Worm (Caenorhabditis elegans): ENCODE measurements around the gene F09E5.3.
A peak's percentile ranks its signal among the peaks of the same experiment; 100 is the strongest.

F09E5.3 gene

DNA sequence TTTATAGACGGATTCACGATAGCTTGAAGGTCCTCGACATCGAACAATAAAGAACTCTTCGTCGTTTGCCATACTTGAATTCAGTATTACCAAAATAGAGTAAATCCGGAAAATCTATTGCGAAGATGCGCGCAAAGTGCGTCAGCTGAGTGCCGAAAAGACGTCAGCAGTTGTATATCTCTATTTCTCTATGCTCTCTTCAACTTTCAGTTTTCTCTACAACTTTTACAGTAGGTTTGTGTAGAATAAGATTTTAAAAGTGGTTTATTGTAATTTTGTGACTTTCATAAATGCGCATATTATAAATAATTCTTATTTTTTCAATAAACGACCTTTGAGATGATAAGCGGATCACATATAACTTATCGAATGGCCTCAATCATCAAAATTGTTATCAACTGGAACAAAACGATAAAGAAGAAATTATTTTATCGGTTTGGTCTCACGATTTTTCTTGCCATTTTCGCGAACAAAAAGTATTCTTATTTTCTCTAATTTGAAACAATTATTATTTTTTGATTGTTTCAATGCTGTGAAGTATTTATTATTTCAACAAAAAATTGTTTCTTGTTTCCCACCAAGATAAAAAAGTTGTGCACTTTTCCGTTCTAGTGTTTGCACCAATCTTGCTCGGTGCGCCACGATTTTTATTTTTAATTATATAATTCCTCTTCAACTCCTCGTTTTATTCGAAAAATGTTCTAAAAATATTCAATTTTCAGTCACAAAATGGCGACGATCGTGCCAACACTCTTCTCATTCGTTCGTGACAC, at the start of gene F09E5.3, which contains the start of gene agt-2:
Gene F09E5.3, plus strand, starts transcription at position 723 of the 773 bp plus-strand sequence.
Gene agt-2, minus strand, starts transcription at position 553 of the 773 bp plus-strand sequence.
- TF ChIP-seq C17E4.6 (GFP tag; IDR thresholded peaks at IDR 0.05) (peak; percentile 58; the same call in 1 of the 2 replicates), dox-1 (GFP tag; IDR thresholded peaks at IDR 0.05) (peak; percentile 84), attf-6 (GFP tag; IDR thresholded peaks at IDR 0.05) (no peak), pbrm-1 (GFP tag; IDR thresholded peaks at IDR 0.05) (peak; percentile 86), somi-1 (GFP tag; optimal IDR thresholded peaks at IDR 0.05) (peak; percentile 19), aptf-3 (GFP tag; IDR thresholded peaks at IDR 0.05) (no peak), dpl-1 (GFP tag; optimal IDR thresholded peaks at IDR 0.05) (peak; percentile 45), lin-40 (tag; optimal IDR thresholded peaks at IDR 0.05) (peak; percentile 92), ztf-3 (GFP tag; optimal IDR thresholded peaks at IDR 0.05) (no peak), mcd-1 (GFP tag; IDR thresholded peaks at IDR 0.05) (peak; percentile 82), ZK185.1 (tag; optimal IDR thresholded peaks at IDR 0.05; ENCODE audit: poor library complexity, severe bottlenecking) (peak; percentile 84), athp-1 (tag; optimal IDR thresholded peaks at IDR 0.05) (peak; percentile 37), tlf-1 (GFP tag; optimal IDR thresholded peaks at IDR 0.05) (peak; percentile 40), hmg-20 (GFP tag; IDR thresholded peaks at IDR 0.05) (peak; percentile 50; the same call in 1 of the 2 replicates), Y53G8AR.9 (GFP tag; conservative IDR thresholded peaks at IDR 0.05) (peak; percentile 86), rcor-1 (GFP tag; IDR thresholded peaks at IDR 0.05) (peak; percentile 91), cebp-1 (GFP tag; IDR thresholded peaks at IDR 0.05) (no peak), cebp-1 (tag; optimal IDR thresholded peaks at IDR 0.05) (peak; percentile 84), cebp-2 (GFP tag; IDR thresholded peaks at IDR 0.05) (no peak), Y79H2A.3 (GFP tag; conservative IDR thresholded peaks at IDR 0.05) (no peak), sea-2 (GFP tag; IDR thresholded peaks at IDR 0.05) (no peak), C06A6.2 (GFP tag; conservative IDR thresholded peaks at IDR 0.05) (peak; percentile 75; the same call in 1 of the 2 replicates), unc-62 (GFP tag; optimal IDR thresholded peaks at IDR 0.05) (no peak), ceh-27 (GFP tag; optimal IDR thresholded peaks at IDR 0.05) (peak; percentile 80), ztf-6 (GFP tag; IDR thresholded peaks at IDR 0.05) (no peak), ets-4 (GFP tag; optimal IDR thresholded peaks at IDR 0.05) (peak; percentile 12), ceh-100 (GFP tag; IDR thresholded peaks at IDR 0.05) (peak; percentile 68), madf-6 (GFP tag; IDR thresholded peaks at IDR 0.05) (peak; percentile 82), nhr-27 (tag; optimal IDR thresholded peaks at IDR 0.05) (no peak), hsf-1 (GFP tag; IDR thresholded peaks at IDR 0.05) (no peak), pha-4 (tag; optimal IDR thresholded peaks at IDR 0.05) (peak; percentile 61), ztf-26 (tag; optimal IDR thresholded peaks at IDR 0.05) (peak; percentile 58), ztf-25 (GFP tag; IDR thresholded peaks at IDR 0.05) (no peak), lsl-1 (GFP tag; optimal IDR thresholded peaks at IDR 0.05) (peak; percentile 71), lir-1 (GFP tag; conservative IDR thresholded peaks at IDR 0.05) (peak; percentile 67), let-607 (tag; optimal IDR thresholded peaks at IDR 0.05) (peak; percentile 30 to 51), K11D2.4 (GFP tag; IDR thresholded peaks at IDR 0.05) (peak; percentile 83), repo-1 (tag; optimal IDR thresholded peaks at IDR 0.05) (peak; percentile 56), atf-7 (tag; optimal IDR thresholded peaks at IDR 0.05) (peak; percentile 35), lin-54 (GFP tag; optimal IDR thresholded peaks at IDR 0.05) (peak; percentile 87), chd-7 (tag; optimal IDR thresholded peaks at IDR 0.05) (peak; percentile 15), attf-3 (GFP tag; conservative IDR thresholded peaks at IDR 0.05) (peak; percentile 59), madf-3 (GFP tag; IDR thresholded peaks at IDR 0.05) (peak; percentile 86), attf-5 (GFP tag; optimal IDR thresholded peaks at IDR 0.05) (peak; percentile 92), ztf-18 (tag; optimal IDR thresholded peaks at IDR 0.05) (peak; percentile 96), F49E8.2 (tag; optimal IDR thresholded peaks at IDR 0.05; ENCODE audit: insufficient read depth) (no peak), ekl-4 (GFP tag; IDR thresholded peaks at IDR 0.05) (peak; percentile 91)

All from whole organism, young adult.